Worm (Caenorhabditis elegans) whole organism, midembryonic: ENCODE measurements around the gene F56A8.9.

Experiments
- T22C8.4 ChIP-seq: fragments of 200-800 bp; sonication (Bioruptor generic); IDR thresholded peaks from 2 replicates; pipeline ENCODE4 v1.3.6; 2022; ENCODE audit warnings: missing genetic modification characterization, missing compliant biosample characterization
- cog-1 ChIP-seq: sonication (generic microtip); optimal IDR thresholded peaks from 2 replicates; lab custom pipeline; 2016; ENCODE audit warnings: missing genetic modification characterization, missing compliant biosample characterization
- flt-1 ChIP-seq: fragments of 200-800 bp; sonication (Bioruptor generic); IDR thresholded peaks from 2 replicates; pipeline ENCODE4 v1.3.6; 2022; ENCODE audit warnings: missing genetic modification characterization, missing compliant biosample characterization
- klf-2 ChIP-seq: fragments of 200-800 bp; sonication (Bioruptor generic); conservative IDR thresholded peaks from 2 replicates; pipeline ENCODE4 v1.3.6; 2022; ENCODE audit warnings: missing genetic modification reagents, missing genetic modification characterization, missing compliant biosample characterization
- med-1 ChIP-seq: sonication (generic microtip); optimal IDR thresholded peaks from 2 replicates; lab custom pipeline; 2017; ENCODE audit warnings: missing genetic modification characterization, mild to moderate bottlenecking, missing compliant biosample characterization, antibody characterized with exemption, missing genetic modification reagents; ENCODE audit not compliant: insufficient read depth
- ref-1 ChIP-seq: fragments of 200-800 bp; sonication (Bioruptor generic); conservative IDR thresholded peaks from 2 replicates; pipeline ENCODE4 v1.3.6; 2022; ENCODE audit warnings: missing genetic modification reagents, missing genetic modification characterization, missing compliant biosample characterization
- tab-1 ChIP-seq: fragments of 200-800 bp; sonication (Bioruptor generic); IDR thresholded peaks from 2 replicates; pipeline ENCODE4 v1.3.6; 2022; ENCODE audit warnings: missing genetic modification characterization, missing compliant biosample characterization
- ztf-29 ChIP-seq: fragments of 200-800 bp; sonication (Bioruptor generic); IDR thresholded peaks from 2 replicates; pipeline ENCODE4 v1.3.6; 2022; ENCODE audit warnings: missing genetic modification reagents, missing genetic modification characterization, missing compliant biosample characterization

- TF ChIP-seq flt-1 (no peak), T22C8.4 (GFP tag; lab: Robert Waterston, UW) (no peak), med-1 (GFP tag; lab: Kevin White, UChicago) (no peak), tab-1 (GFP tag; lab: Robert Waterston, UW) (no peak), klf-2 (GFP tag; lab: Robert Waterston, UW) (no peak), ztf-29 (GFP tag; lab: Robert Waterston, UW) (no peak), ref-1 (no peak), cog-1 (no peak)
These were observed 17.8 kb downstream of the F56A8.9 start for ce11 chrIII:13272227-13272626.
